Fruit fly (Drosophila melanogaster) whole organism: ENCODE measurements around the gene mTerf3.

ENCODE experiments used
- CG8478 ChIP-seq: fragments of >200 bp; optimal IDR thresholded peaks from 2 replicates; lab custom pipeline; 2018; ENCODE audit warnings: inconsistent platforms
- Dll ChIP-seq: fragments of >200 bp; optimal IDR thresholded peaks from 2 replicates; lab custom pipeline; 2017

- no peak for TF ChIP-seq CG8478 (lab: Kevin White, UChicago)
- no peak for TF ChIP-seq Dll
These were observed 6.5 kb downstream of the mTerf3 start for dm6 chr3L:20514101-20514500.
